Fruit fly (Drosophila melanogaster) whole organism, embryonic: Measurements from ENCODE around the gene drongo.
A peak's percentile ranks its signal among the peaks of the same experiment; 100 is the strongest.

Source experiments
- Ada2b ChIP-seq: fragments of 200-800 bp; sonication (Bioruptor generic); IDR thresholded peaks from 2 replicates; pipeline ENCODE4 v1.3.6; 2022; ENCODE audit warnings: missing biosample characterization, missing genetic modification characterization
- CG1024 ChIP-seq: fragments of 200-800 bp; sonication (Bioruptor generic); IDR thresholded peaks from 2 replicates; pipeline ENCODE4 v1.3.6; 2022; ENCODE audit warnings: missing biosample characterization, missing genetic modification characterization
- CG10267 ChIP-seq: fragments of 200-800 bp; sonication (Bioruptor generic); optimal IDR thresholded peaks from 2 replicates; lab custom pipeline; 2018; ENCODE audit warnings: missing biosample characterization, mild to moderate bottlenecking, missing genetic modification characterization, moderate library complexity
- CG12155 ChIP-seq: fragments of 200-800 bp; sonication (Bioruptor generic); optimal IDR thresholded peaks from 3 replicates; lab custom pipeline; 2016; ENCODE audit warnings: missing biosample characterization, missing genetic modification characterization
- CG12391 ChIP-seq: fragments of 200-800 bp; sonication (Bioruptor generic); optimal IDR thresholded peaks from 3 replicates; lab custom pipeline; 2018; ENCODE audit warnings: missing biosample characterization, mild to moderate bottlenecking, missing genetic modification characterization, moderate library complexity
- CG12744 ChIP-seq: fragments of 200-800 bp; sonication (Bioruptor generic); optimal IDR thresholded peaks from 2 replicates; lab custom pipeline; 2016; ENCODE audit warnings: missing biosample characterization, missing genetic modification characterization
- CG14014 ChIP-seq: fragments of 200-800 bp; sonication (Bioruptor generic); IDR thresholded peaks from 2 replicates; pipeline ENCODE4 v1.3.6; 2022; ENCODE audit warnings: missing biosample characterization, missing genetic modification characterization
- CG14965 ChIP-seq: fragments of 200-800 bp; sonication (Bioruptor generic); optimal IDR thresholded peaks from 2 replicates; lab custom pipeline; 2016; ENCODE audit warnings: missing biosample characterization, missing genetic modification characterization, borderline replicate concordance
- CG1529 ChIP-seq: fragments of 200-800 bp; sonication (Bioruptor generic); optimal IDR thresholded peaks from 3 replicates; lab custom pipeline; 2018; ENCODE audit warnings: missing biosample characterization, missing genetic modification characterization
- CG16779 ChIP-seq: fragments of 200-800 bp; sonication (Bioruptor generic); IDR thresholded peaks from 2 replicates; pipeline ENCODE4 v1.3.6; 2022; ENCODE audit warnings: missing biosample characterization, missing genetic modification characterization
- CG16815 ChIP-seq: fragments of 200-800 bp; sonication (Bioruptor generic); optimal IDR thresholded peaks from 3 replicates; lab custom pipeline; 2017; ENCODE audit warnings: missing biosample characterization, mild to moderate bottlenecking, missing genetic modification characterization
- CG17568 ChIP-seq: fragments of 200-800 bp; sonication (Bioruptor generic); optimal IDR thresholded peaks from 2 replicates; lab custom pipeline; 2018; ENCODE audit warnings: missing biosample characterization, mild to moderate bottlenecking, missing genetic modification characterization, moderate library complexity
- CG17829 ChIP-seq: fragments of 200-800 bp; optimal IDR thresholded peaks from 2 replicates; lab custom pipeline; 2019; ENCODE audit warnings: missing biosample characterization, mild to moderate bottlenecking, missing genetic modification characterization, moderate library complexity
- CG17912 ChIP-seq: fragments of 200-800 bp; sonication (Bioruptor generic); optimal IDR thresholded peaks from 2 replicates; lab custom pipeline; 2018; ENCODE audit warnings: missing biosample characterization, mild to moderate bottlenecking, missing genetic modification characterization
- CG2116 ChIP-seq: fragments of 200-800 bp; sonication (Bioruptor generic); optimal IDR thresholded peaks from 3 replicates; lab custom pipeline; 2018; ENCODE audit warnings: missing biosample characterization, mild to moderate bottlenecking, missing genetic modification characterization
- CG2712 ChIP-seq: fragments of 200-800 bp; optimal IDR thresholded peaks from 3 replicates; lab custom pipeline; 2019; ENCODE audit warnings: missing biosample characterization, mild to moderate bottlenecking, missing genetic modification characterization, moderate library complexity
- CG4328 ChIP-seq: fragments of 200-800 bp; sonication (Bioruptor generic); optimal IDR thresholded peaks from 3 replicates; lab custom pipeline; 2017; ENCODE audit warnings: missing biosample characterization, missing genetic modification reagents, missing genetic modification characterization
- CG4424 ChIP-seq: fragments of 200-800 bp; sonication (Bioruptor generic); optimal IDR thresholded peaks from 3 replicates; lab custom pipeline; 2016; ENCODE audit warnings: missing biosample characterization, missing genetic modification characterization
- CG5953 ChIP-seq: fragments of 200-800 bp; sonication (Bioruptor generic); IDR thresholded peaks from 2 replicates; pipeline ENCODE4 v1.3.6; 2022; ENCODE audit warnings: missing biosample characterization, missing genetic modification characterization
- CG6272 ChIP-seq: fragments of 200-800 bp; sonication (Bioruptor generic); IDR thresholded peaks from 2 replicates; pipeline ENCODE4 v1.3.6; 2022; ENCODE audit warnings: missing biosample characterization, missing genetic modification characterization
- CG8290 ChIP-seq, 3 experiments: fragments of 200-800 bp; sonication (Bioruptor generic); optimal IDR thresholded peaks; 2 replicates each; lab custom pipeline; 2016 to 2019; ENCODE audit warnings: missing biosample characterization in 3 of 3, missing genetic modification characterization in 3 of 3, mild to moderate bottlenecking in 2 of 3, moderate library complexity in 1 of 3
- CG9817 ChIP-seq: fragments of 200-800 bp; sonication (Bioruptor generic); optimal IDR thresholded peaks from 2 replicates; lab custom pipeline; 2018; ENCODE audit warnings: missing biosample characterization, mild to moderate bottlenecking, missing genetic modification characterization, moderate library complexity
- CkIIα-i1 ChIP-seq: fragments of 200-800 bp; sonication (Bioruptor generic); IDR thresholded peaks from 2 replicates; pipeline ENCODE4 v1.3.6; 2022; ENCODE audit warnings: missing biosample characterization, missing genetic modification characterization
- D19A ChIP-seq: fragments of 200-800 bp; optimal IDR thresholded peaks from 3 replicates; lab custom pipeline; 2019; ENCODE audit warnings: missing biosample characterization, mild to moderate bottlenecking, missing genetic modification characterization, moderate library complexity
- H2.0 ChIP-seq: fragments of 200-800 bp; sonication (Bioruptor generic); IDR thresholded peaks from 2 replicates; pipeline ENCODE4 v1.3.6; 2022; ENCODE audit warnings: missing biosample characterization, missing genetic modification characterization
- Mad ChIP-seq: fragments of 200-800 bp; sonication (Bioruptor generic); optimal IDR thresholded peaks from 2 replicates; lab custom pipeline; 2016; ENCODE audit warnings: missing biosample characterization, missing genetic modification characterization
- NC2β ChIP-seq: fragments of 200-800 bp; sonication (Bioruptor generic); optimal IDR thresholded peaks from 2 replicates; lab custom pipeline; 2016; ENCODE audit warnings: missing biosample characterization, missing genetic modification characterization
- PHDP ChIP-seq: fragments of 200-800 bp; sonication (Bioruptor generic); optimal IDR thresholded peaks from 3 replicates; lab custom pipeline; 2018; ENCODE audit warnings: missing biosample characterization, mild to moderate bottlenecking, missing genetic modification characterization, moderate library complexity
- Ptx1 ChIP-seq: fragments of 200-800 bp; sonication (Bioruptor generic); IDR thresholded peaks from 2 replicates; pipeline ENCODE4 v1.3.6; 2022; ENCODE audit warnings: missing biosample characterization, missing genetic modification characterization
- TFAM ChIP-seq: fragments of 200-800 bp; sonication (Bioruptor generic); optimal IDR thresholded peaks from 2 replicates; lab custom pipeline; 2017; ENCODE audit warnings: missing biosample characterization, missing genetic modification characterization, inconsistent platforms
- Trl ChIP-seq, 3 experiments: fragments of >200 bp in 2 of 3; fragments of 200-800 bp in 1 of 3; sonication (Bioruptor generic) in 1 of 3; optimal IDR thresholded peaks; 2 replicates in 1 of 3; 3 replicates in 2 of 3; lab custom pipeline; 2016 to 2017; ENCODE audit warnings: missing biosample characterization in 1 of 3, missing genetic modification characterization in 1 of 3
- abd-A ChIP-seq: fragments of 200-800 bp; sonication (Bioruptor generic); optimal IDR thresholded peaks from 3 replicates; lab custom pipeline; 2019; ENCODE audit warnings: missing biosample characterization, mild to moderate bottlenecking, missing genetic modification characterization, moderate library complexity
- br ChIP-seq: fragments of >200 bp; optimal IDR thresholded peaks from 2 replicates; lab custom pipeline; 2017
- crol ChIP-seq: fragments of 200-800 bp; sonication (Bioruptor generic); IDR thresholded peaks from 2 replicates; pipeline ENCODE4 v1.3.6; 2022; ENCODE audit warnings: missing biosample characterization, missing genetic modification characterization
- en ChIP-seq: fragments of 200-800 bp; sonication (Bioruptor generic); optimal IDR thresholded peaks from 2 replicates; lab custom pipeline; 2016; ENCODE audit warnings: missing biosample characterization, missing genetic modification characterization
- exex ChIP-seq: fragments of 200-800 bp; sonication (Bioruptor generic); optimal IDR thresholded peaks from 4 replicates; lab custom pipeline; 2018; ENCODE audit warnings: missing biosample characterization, mild to moderate bottlenecking, missing genetic modification characterization, moderate library complexity
- gem ChIP-seq: fragments of 200-800 bp; sonication (Bioruptor generic); optimal IDR thresholded peaks from 2 replicates; lab custom pipeline; 2019; ENCODE audit warnings: missing biosample characterization, mild to moderate bottlenecking, missing genetic modification characterization, moderate library complexity
- her ChIP-seq: fragments of 200-800 bp; sonication (Bioruptor generic); optimal IDR thresholded peaks from 2 replicates; lab custom pipeline; 2016; ENCODE audit warnings: missing biosample characterization, missing genetic modification characterization
- ind ChIP-seq: fragments of 200-800 bp; sonication (Bioruptor generic); optimal IDR thresholded peaks from 3 replicates; lab custom pipeline; 2016; ENCODE audit warnings: missing biosample characterization, missing genetic modification characterization
- kah ChIP-seq: fragments of 200-800 bp; sonication (Bioruptor generic); optimal IDR thresholded peaks from 2 replicates; lab custom pipeline; 2018; ENCODE audit warnings: missing biosample characterization, mild to moderate bottlenecking, missing genetic modification characterization
- mam ChIP-seq: fragments of 200-800 bp; sonication (Bioruptor generic); optimal IDR thresholded peaks from 3 replicates; lab custom pipeline; 2016; ENCODE audit warnings: missing biosample characterization, missing genetic modification characterization
- odd ChIP-seq: fragments of 200-800 bp; sonication (Bioruptor generic); optimal IDR thresholded peaks from 2 replicates; lab custom pipeline; 2017; ENCODE audit warnings: missing biosample characterization, mild to moderate bottlenecking, missing genetic modification characterization
- onecut ChIP-seq: fragments of 200-800 bp; sonication (Bioruptor generic); IDR thresholded peaks from 2 replicates; pipeline ENCODE4 v1.3.6; 2022; ENCODE audit warnings: missing biosample characterization, missing genetic modification characterization
- pum ChIP-seq: fragments of 200-800 bp; sonication (Bioruptor generic); optimal IDR thresholded peaks from 2 replicates; lab custom pipeline; 2016; ENCODE audit warnings: missing biosample characterization, missing genetic modification characterization
- row ChIP-seq: fragments of 200-800 bp; sonication (Bioruptor generic); IDR thresholded peaks from 3 replicates; pipeline ENCODE4 v1.3.6; 2022; ENCODE audit warnings: missing biosample characterization, missing genetic modification characterization
- sc ChIP-seq, 3 experiments: fragments of >200 bp in 2 of 3; fragments of 200-800 bp in 1 of 3; sonication (Bioruptor generic) in 1 of 3; optimal IDR thresholded peaks; 2 replicates in 2 of 3; 3 replicates in 1 of 3; lab custom pipeline; 2017; ENCODE audit warnings: mild to moderate bottlenecking in 1 of 3, missing biosample characterization in 1 of 3, missing genetic modification characterization in 1 of 3, missing genetic modification reagents in 1 of 3
- sna ChIP-seq: fragments of 200-800 bp; sonication (Bioruptor generic); IDR thresholded peaks from 2 replicates; pipeline ENCODE4 v1.3.6; 2022; ENCODE audit warnings: missing biosample characterization, missing genetic modification characterization; ENCODE audit not compliant: partially characterized antibody
- sqz ChIP-seq: fragments of 200-800 bp; sonication (Bioruptor generic); optimal IDR thresholded peaks from 3 replicates; lab custom pipeline; 2018; ENCODE audit warnings: missing biosample characterization, mild to moderate bottlenecking, missing genetic modification characterization
- zfh2 ChIP-seq: fragments of 200-800 bp; sonication (Bioruptor generic); optimal IDR thresholded peaks from 2 replicates; lab custom pipeline; 2016; ENCODE audit warnings: missing biosample characterization, missing genetic modification characterization

drongo gene

DNA sequence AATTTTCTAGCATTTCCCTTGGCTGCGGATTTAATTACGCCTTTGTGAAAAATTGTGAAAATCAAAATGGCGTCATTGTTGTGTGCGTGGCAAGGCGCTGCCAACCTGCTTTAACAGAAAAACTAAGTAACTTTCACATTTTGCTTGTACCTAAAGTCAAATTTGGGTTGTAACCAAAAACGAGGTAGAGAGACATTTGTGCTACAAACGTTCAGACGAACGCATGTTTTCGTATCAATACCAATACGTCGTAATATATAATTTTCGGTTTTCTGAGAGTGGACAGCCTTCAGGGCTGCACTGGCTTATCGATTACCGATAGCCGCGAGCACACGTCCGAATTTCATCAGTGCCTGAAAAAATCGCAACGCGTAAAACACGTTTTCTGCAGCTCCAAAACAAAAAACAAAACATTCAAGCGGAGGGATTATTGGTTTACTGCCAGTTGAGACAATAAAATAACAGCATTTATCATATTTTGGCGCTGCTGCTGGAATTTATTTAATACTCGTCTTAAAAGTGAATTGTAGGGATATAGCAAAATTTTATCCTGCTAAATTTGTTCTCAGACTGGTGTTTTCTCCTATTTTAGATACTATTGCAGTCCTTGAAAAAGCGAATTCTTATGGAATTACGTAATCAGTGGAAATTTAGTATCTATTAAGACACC lies 20.0 kb upstream of the drongo start (continued):
- no peak for TF ChIP-seq CG16779 (GFP tag; lab: Robert Waterston, UW)
- peak; percentile 60 for TF ChIP-seq Mad
- peak; percentile 39 for TF ChIP-seq odd (GFP tag; lab: Kevin White, UChicago)
- TF ChIP-seq CG4424 (GFP tag; lab: Kevin White, UChicago), result peak; percentile 78
- no peak for TF ChIP-seq TFAM (GFP tag; lab: Kevin White, UChicago)
- TF ChIP-seq CG1024, result no peak; the same call in 1 of the 2 replicates
- peak; percentile 47 for TF ChIP-seq NC2β (GFP tag; lab: Kevin White, UChicago)
- peak; percentile 85 for TF ChIP-seq mam (GFP tag; lab: Kevin White, UChicago)
- 0 out of 2 replicates have a peak, but pooled peaks have one; percentile 13 for TF ChIP-seq CkIIα-i1 (GFP tag; lab: Robert Waterston, UW)
- TF ChIP-seq CG2116 (GFP tag; lab: Kevin White, UChicago), result peak; percentile 96
- TF ChIP-seq D19A (tag; lab: Kevin White, UChicago), result peak; percentile 30
- peak; percentile 56 for TF ChIP-seq CG17829 (tag; lab: Kevin White, UChicago)
- TF ChIP-seq CG12744 (GFP tag; lab: Kevin White, UChicago), result peak; percentile 8
- peak; percentile 82 for TF ChIP-seq row (GFP tag; lab: Robert Waterston, UW)
- peak; percentile 56 for TF ChIP-seq CG12155
- peak; percentile 59 for TF ChIP-seq CG12391 (tag; lab: Kevin White, UChicago)
- TF ChIP-seq CG1529 (GFP tag; lab: Kevin White, UChicago), result peak; percentile 36
- no peak for TF ChIP-seq br
- peak; percentile 70 for TF ChIP-seq Ptx1 (GFP tag; lab: Robert Waterston, UW)
- TF ChIP-seq abd-A (tag; lab: Kevin White, UChicago), result no peak
- TF ChIP-seq pum (GFP tag; lab: Kevin White, UChicago), result peak; percentile 77
- TF ChIP-seq CG17568 (GFP tag; lab: Kevin White, UChicago), result no peak
- TF ChIP-seq onecut, result peak; percentile 79
- TF ChIP-seq Ada2b, result peak; percentile 34; the same call in 1 of the 2 replicates
- peak; percentile 78 for TF ChIP-seq ind
- TF ChIP-seq her (GFP tag; lab: Kevin White, UChicago), result peak; percentile 77
- peak; percentile 43 for TF ChIP-seq CG16815 (GFP tag; lab: Kevin White, UChicago)
- TF ChIP-seq H2.0, result peak; percentile 79
- peak; percentile 64 for TF ChIP-seq CG9817 (tag; lab: Kevin White, UChicago)
- peak; percentile 4 for TF ChIP-seq exex (tag; lab: Kevin White, UChicago)
- TF ChIP-seq Trl (optimal IDR thresholded peaks at IDR 0.05; lab: Kevin White, UChicago), result no peak
- peak; percentile 81 for TF ChIP-seq Trl (GFP tag; optimal IDR thresholded peaks at IDR 0.05; lab: Kevin White, UChicago)
- peak; percentile 58 for TF ChIP-seq CG4328 (GFP tag; lab: Kevin White, UChicago)
- no peak for TF ChIP-seq CG8290 (GFP tag; optimal IDR thresholded peaks at IDR 0.05; lab: Kevin White, UChicago)
- peak in 1 of 2 experiments; percentile 59 for TF ChIP-seq CG8290 (tag; optimal IDR thresholded peaks at IDR 0.05; lab: Kevin White, UChicago)
- TF ChIP-seq en (GFP tag; lab: Kevin White, UChicago), result peak; percentile 57
- 0 out of 2 replicates have a peak, but pooled peaks have one; percentile 26 for TF ChIP-seq sna (GFP tag; lab: Robert Waterston, UW)
- peak; percentile 74 for TF ChIP-seq gem
- TF ChIP-seq crol (GFP tag; lab: Robert Waterston, UW), result no peak
- peak; percentile 64 for TF ChIP-seq CG14014 (GFP tag; lab: Robert Waterston, UW)
- no peak for TF ChIP-seq kah (GFP tag; lab: Kevin White, UChicago)
- peak; percentile 29 for TF ChIP-seq sqz (GFP tag; lab: Kevin White, UChicago)
- no peak for TF ChIP-seq sc (optimal IDR thresholded peaks at IDR 0.05; lab: Kevin White, UChicago)
- TF ChIP-seq sc (GFP tag; optimal IDR thresholded peaks at IDR 0.05; lab: Kevin White, UChicago), result peak; percentile 47
- no peak for TF ChIP-seq CG14965 (GFP tag; lab: Kevin White, UChicago)
- peak; percentile 50 for TF ChIP-seq PHDP (tag; lab: Kevin White, UChicago)
- peak; percentile 82 for TF ChIP-seq zfh2 (GFP tag; lab: Kevin White, UChicago)
- TF ChIP-seq CG2712, result peak; percentile 55
- peak; percentile 18 for TF ChIP-seq CG17912 (GFP tag; lab: Kevin White, UChicago)
- peak; percentile 61 for TF ChIP-seq CG6272 (GFP tag; lab: Robert Waterston, UW)
- TF ChIP-seq CG10267 (tag; lab: Kevin White, UChicago), result peak; percentile 29
- no peak for TF ChIP-seq CG5953 (GFP tag; lab: Robert Waterston, UW)
